Fruit fly (Drosophila melanogaster) S2 (cell line): ENCODE data around the gene oaf.

Source experiments
- CG8478 ChIP-seq: fragments of >200 bp; optimal IDR thresholded peaks from 2 replicates; lab custom pipeline; 2018
- CTCF ChIP-seq, 2 experiments: fragments of >200 bp; optimal IDR thresholded peaks; 2 replicates each; lab custom pipeline; 2018

oaf gene

dm6 chr2L:2473842-2474386 lies 18.8 kb upstream of the oaf start:
- no peak for TF ChIP-seq CG8478 (lab: Kevin White, UChicago)

- no peak for TF ChIP-seq CG8478 (lab: Kevin White, UChicago)
- TF ChIP-seq CTCF (optimal IDR thresholded peaks at IDR 0.05; lab: Kevin White, UChicago): no peak
Measured at dm6 chr2L:2478326-2478725, 14.4 kb upstream of the oaf start.

DNA sequence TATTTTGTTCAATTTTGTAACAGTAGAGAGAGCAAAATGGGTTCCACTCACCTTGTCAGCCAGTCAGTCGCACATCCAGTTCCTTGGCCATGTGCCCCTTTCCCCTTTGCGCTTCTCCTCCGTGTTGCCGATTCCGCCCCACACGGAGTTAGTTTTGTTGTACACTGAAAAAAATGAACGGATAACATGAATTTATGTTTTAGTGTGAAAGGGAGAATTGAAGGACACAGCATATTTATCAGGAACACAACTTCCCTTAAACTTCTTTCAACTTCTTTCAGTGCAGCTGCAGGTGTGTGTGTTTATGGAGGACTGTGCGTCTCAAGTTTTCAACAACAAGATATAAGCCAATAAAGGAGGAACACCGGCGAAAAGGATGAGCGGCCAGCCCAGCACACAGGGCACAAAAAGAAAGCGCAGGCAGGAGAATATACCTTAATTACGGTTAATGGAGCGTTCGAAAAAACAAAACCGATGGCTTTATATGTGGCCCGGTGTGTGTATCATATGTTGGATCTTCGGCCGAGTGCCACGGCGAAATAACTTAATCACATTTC lies 11.5 kb upstream of the oaf start:
- no peak for TF ChIP-seq CTCF (optimal IDR thresholded peaks at IDR 0.05; lab: Kevin White, UChicago)
- TF ChIP-seq CG8478 (lab: Kevin White, UChicago): no peak

DNA sequence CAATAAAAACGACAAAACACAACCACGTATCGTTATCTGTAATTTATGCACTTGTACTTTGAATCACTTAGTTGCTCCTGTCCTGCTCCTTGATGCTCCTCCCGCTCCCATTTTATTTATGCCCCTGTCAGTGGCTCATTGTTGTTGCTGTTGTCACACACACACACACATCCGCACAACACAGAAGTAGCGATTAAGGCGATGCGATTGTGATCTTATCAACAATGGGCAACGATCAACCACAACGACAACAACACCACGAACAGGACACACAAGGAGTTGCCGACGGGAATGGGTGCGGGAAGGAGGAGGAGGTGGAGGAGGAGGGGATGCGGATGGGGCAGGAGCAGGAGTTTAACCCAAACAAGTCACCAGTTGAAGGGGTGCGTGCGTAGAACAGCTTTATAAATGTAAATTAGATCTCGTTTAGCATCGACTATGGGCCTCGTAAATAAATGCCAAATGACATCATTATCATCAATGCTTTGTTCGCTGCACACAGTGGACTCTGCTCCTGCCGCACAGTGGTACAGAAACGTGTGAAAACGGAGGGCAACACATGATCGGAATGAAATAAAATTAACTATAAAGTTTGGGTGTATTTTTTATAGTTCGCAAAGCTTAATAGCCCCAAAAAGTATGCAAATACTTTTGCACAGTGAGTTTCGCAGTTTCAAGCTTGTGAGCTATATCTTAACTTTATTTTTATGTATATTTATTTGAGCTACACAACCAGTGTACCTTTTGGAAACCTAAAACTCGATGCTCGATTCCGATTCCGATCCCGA lies 8.8 kb upstream of the oaf start:
- TF ChIP-seq CG8478 (lab: Kevin White, UChicago) (no peak), CTCF (optimal IDR thresholded peaks at IDR 0.05; lab: Kevin White, UChicago) (no peak)

DNA sequence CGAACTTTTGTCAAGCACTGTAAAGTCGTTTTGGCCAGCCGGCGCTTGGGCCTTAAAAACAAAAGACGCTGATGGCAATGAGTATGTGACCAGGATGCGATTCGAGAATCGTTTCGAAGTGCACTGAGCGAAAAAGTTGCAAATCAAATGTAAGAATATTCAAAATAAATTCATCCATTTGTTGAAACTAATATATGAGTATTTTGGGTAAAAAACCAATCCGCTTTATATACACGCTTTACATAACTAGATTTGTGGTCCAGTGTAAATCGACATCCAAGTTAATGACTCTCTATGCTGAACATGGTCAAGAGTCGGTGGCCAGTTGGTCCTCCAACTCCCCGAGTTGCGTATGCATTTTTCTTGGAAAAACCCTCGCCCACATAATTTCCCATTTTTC lies 7.5 kb upstream of the oaf start:
- TF ChIP-seq CTCF (optimal IDR thresholded peaks at IDR 0.05; lab: Kevin White, UChicago) (no peak), CG8478 (lab: Kevin White, UChicago) (no peak)

- no peak for TF ChIP-seq CTCF (optimal IDR thresholded peaks at IDR 0.05; lab: Kevin White, UChicago)
- TF ChIP-seq CG8478 (lab: Kevin White, UChicago): no peak
Measured at dm6 chr2L:2486851-2487250, 5.9 kb upstream of the oaf start.

- TF ChIP-seq CTCF (optimal IDR thresholded peaks at IDR 0.05; lab: Kevin White, UChicago): no peak
- no peak for TF ChIP-seq CG8478 (lab: Kevin White, UChicago)
Measured at dm6 chr2L:2492571-2492691, 324 bp upstream of the oaf start, which contains the start of gene Slh. Slh (minus strand) TSS chr2L:2492671.

- TF ChIP-seq CTCF (optimal IDR thresholded peaks at IDR 0.05; lab: Kevin White, UChicago): no peak
- TF ChIP-seq CG8478 (lab: Kevin White, UChicago): no peak
Measured at dm6 chr2L:2494515-2495098, 1.9 kb downstream of the oaf start.

DNA sequence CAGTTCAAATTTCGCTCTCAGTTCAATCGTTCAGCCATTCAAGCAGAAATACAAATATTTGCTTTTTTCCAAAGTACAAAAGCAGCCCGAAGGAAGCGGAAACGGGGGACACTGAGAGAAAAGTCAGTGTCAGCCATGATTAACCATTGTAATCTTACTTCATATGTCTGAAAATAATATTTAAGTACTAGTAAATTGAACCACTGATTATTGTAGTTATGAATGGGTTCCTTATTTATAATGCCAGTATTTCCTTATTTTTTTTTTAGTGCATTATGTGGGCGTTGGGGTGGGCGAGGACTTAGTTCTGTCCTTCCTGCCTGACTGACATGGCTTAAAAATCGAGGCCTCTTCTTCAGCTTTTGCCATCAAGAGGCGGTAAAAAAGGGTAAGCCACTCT lies 9.1 kb downstream of the oaf start:
- TF ChIP-seq CG8478 (lab: Kevin White, UChicago): no peak
- TF ChIP-seq CTCF (optimal IDR thresholded peaks at IDR 0.05; lab: Kevin White, UChicago): no peak

- TF ChIP-seq CG8478 (lab: Kevin White, UChicago) (no peak), CTCF (optimal IDR thresholded peaks at IDR 0.05; lab: Kevin White, UChicago) (no peak)
Measured at dm6 chr2L:2517937-2518336, 25.2 kb downstream of the oaf start, which contains the start of gene CG3528. CG3528 (minus strand) TSS chr2L:2518037.

dm6 chr2L:2528097-2528496 lies 35.3 kb downstream of the oaf start:
- TF ChIP-seq CG8478 (lab: Kevin White, UChicago) (no peak), CTCF (optimal IDR thresholded peaks at IDR 0.05; lab: Kevin White, UChicago) (no peak)

DNA sequence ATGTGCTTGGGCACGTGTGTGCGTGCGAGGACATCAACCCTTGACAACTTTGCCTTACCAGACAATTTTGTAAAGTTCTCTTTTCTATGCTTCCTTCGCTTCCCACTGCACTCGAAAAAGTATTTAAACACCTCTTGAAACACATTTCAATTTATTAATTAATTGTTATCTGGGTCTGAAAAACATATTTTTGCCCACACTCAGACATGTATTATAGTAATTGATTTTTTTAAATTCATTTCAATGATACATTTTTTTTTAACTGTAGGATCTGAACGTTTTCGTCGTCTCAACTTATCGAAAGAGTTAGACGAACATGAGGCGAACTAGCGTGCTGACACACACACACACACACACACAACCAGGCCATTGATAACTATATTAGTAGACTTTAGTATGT lies 49.7 kb downstream of the oaf start:
- TF ChIP-seq CTCF (optimal IDR thresholded peaks at IDR 0.05; lab: Kevin White, UChicago): no peak
- no peak for TF ChIP-seq CG8478 (lab: Kevin White, UChicago)
